Worm (Caenorhabditis elegans) whole organism, young adult: ENCODE measurements around the gene srz-96.

Source experiments
- F22D6.2 ChIP-seq: sonication (generic microtip); optimal IDR thresholded peaks from 2 replicates; lab custom pipeline; 2016; ENCODE audit warnings: mild to moderate bottlenecking, missing genetic modification characterization, missing compliant biosample characterization
- F23B12.7 ChIP-seq: sonication (generic microtip); optimal IDR thresholded peaks from 2 replicates; lab custom pipeline; 2017; ENCODE audit warnings: missing genetic modification characterization, mild to moderate bottlenecking, missing compliant biosample characterization, antibody characterized with exemption, moderate library complexity; ENCODE audit not compliant: insufficient read depth
- F37B4.10 ChIP-seq: fragments of 200-800 bp; sonication (Bioruptor generic); IDR thresholded peaks from 2 replicates; pipeline ENCODE4 v1.3.6; 2022; ENCODE audit warnings: missing genetic modification characterization, missing compliant biosample characterization
- F52B5.7 ChIP-seq: sonication (generic microtip); optimal IDR thresholded peaks from 2 replicates; lab custom pipeline; 2016; ENCODE audit warnings: mild to moderate bottlenecking, missing genetic modification characterization, missing compliant biosample characterization
- T26A5.8 ChIP-seq: sonication (generic microtip); optimal IDR thresholded peaks from 2 replicates; lab custom pipeline; 2016; ENCODE audit warnings: missing genetic modification characterization, missing compliant biosample characterization
- atf-7 ChIP-seq: sonication (generic microtip); optimal IDR thresholded peaks from 2 replicates; lab custom pipeline; 2017; ENCODE audit warnings: mild to moderate bottlenecking, missing genetic modification characterization, missing compliant biosample characterization
- dpl-1 ChIP-seq: fragments of 150-350 bp; optimal IDR thresholded peaks from 2 replicates; lab custom pipeline; 2014; ENCODE audit warnings: missing biosample characterization, missing genetic modification reagents, missing genetic modification characterization
- efl-1 ChIP-seq: fragments of 150-350 bp; optimal IDR thresholded peaks from 2 replicates; lab custom pipeline; 2014; ENCODE audit warnings: missing biosample characterization, missing genetic modification reagents, missing genetic modification characterization
- egl-18 ChIP-seq: fragments of 200-800 bp; sonication (Bioruptor generic); IDR thresholded peaks from 2 replicates; pipeline ENCODE4 v1.3.6; 2022; ENCODE audit warnings: missing genetic modification reagents, missing genetic modification characterization, missing compliant biosample characterization
- egl-44 ChIP-seq: fragments of 200-800 bp; sonication (Bioruptor generic); IDR thresholded peaks from 2 replicates; pipeline ENCODE4 v1.3.6; 2022; ENCODE audit warnings: missing genetic modification reagents, missing genetic modification characterization, missing compliant biosample characterization
- hlh-12 ChIP-seq: sonication (generic microtip); optimal IDR thresholded peaks from 2 replicates; lab custom pipeline; 2016; ENCODE audit warnings: missing genetic modification characterization, missing compliant biosample characterization
- lsl-1 ChIP-seq: fragments of 200-800 bp; sonication (Bioruptor generic); optimal IDR thresholded peaks from 2 replicates; lab custom pipeline; 2018; ENCODE audit warnings: mild to moderate bottlenecking, missing genetic modification characterization, moderate library complexity, missing compliant biosample characterization
- madf-10 ChIP-seq: sonication (generic microtip); optimal IDR thresholded peaks from 2 replicates; lab custom pipeline; 2016; ENCODE audit warnings: mild to moderate bottlenecking, missing genetic modification characterization, missing compliant biosample characterization
- madf-8 ChIP-seq: fragments of 200-800 bp; sonication (Bioruptor generic); conservative IDR thresholded peaks from 2 replicates; pipeline ENCODE4 v1.3.6; 2022; ENCODE audit warnings: missing genetic modification reagents, missing genetic modification characterization, missing compliant biosample characterization
- nhr-120 ChIP-seq: fragments of 200-800 bp; sonication (Bioruptor generic); IDR thresholded peaks from 2 replicates; pipeline ENCODE4 v1.3.6; 2022; ENCODE audit warnings: missing genetic modification characterization, missing compliant biosample characterization
- pbrm-1 ChIP-seq: fragments of 200-800 bp; sonication (Bioruptor generic); IDR thresholded peaks from 2 replicates; pipeline ENCODE4 v1.3.6; 2022; ENCODE audit warnings: missing genetic modification reagents, missing genetic modification characterization, missing compliant biosample characterization
- snpc-1.3 ChIP-seq: sonication (generic microtip); optimal IDR thresholded peaks from 2 replicates; lab custom pipeline; 2017; ENCODE audit warnings: missing genetic modification characterization, mild to moderate bottlenecking, missing compliant biosample characterization, antibody characterized with exemption, moderate library complexity, missing genotype, missing genetic modification reagents; ENCODE audit not compliant: insufficient read depth
- snpc-4 ChIP-seq, 5 experiments: fragments of 150-350 bp in 1 of 5; sonication (generic microtip) in 4 of 5; optimal IDR thresholded peaks; 2 replicates each; lab custom pipeline; 2014 to 2018; ENCODE audit warnings: missing genetic modification characterization in 5 of 5, missing biosample characterization in 3 of 5, antibody characterized with exemption in 2 of 5, mild to moderate bottlenecking in 2 of 5, missing compliant biosample characterization in 2 of 5, missing genotype in 2 of 5, moderate library complexity in 2 of 5, missing genetic modification reagents in 1 of 5

The srz-96 gene

ce11 chrV:17245406-17245805, 46.4 kb downstream of the srz-96 start, which contains the start of gene clec-242:
TSS of gene clec-242 (minus strand) at chrV:17245506.
- no peak for TF ChIP-seq F22D6.2 (tag; lab: Kevin White, UChicago)
- no peak for TF ChIP-seq atf-7 (tag; lab: Kevin White, UChicago)

- TF ChIP-seq pbrm-1 (GFP tag; lab: Robert Waterston, UW) (no peak), F52B5.7 (tag; lab: Kevin White, UChicago) (no peak), F23B12.7 (tag; lab: Kevin White, UChicago) (no peak), dpl-1 (no peak), nhr-120 (GFP tag; lab: Robert Waterston, UW) (no peak), snpc-4 (GFP tag; optimal IDR thresholded peaks at IDR 0.05; lab: Kevin White, UChicago) (no peak), snpc-4 (tag; optimal IDR thresholded peaks at IDR 0.05; lab: Kevin White, UChicago) (no peak), F22D6.2 (tag; lab: Kevin White, UChicago) (no peak), T26A5.8 (tag; lab: Kevin White, UChicago) (no peak), hlh-12 (tag; lab: Kevin White, UChicago) (no peak), lsl-1 (GFP tag; lab: Kevin White, UChicago) (no peak), egl-44 (GFP tag; lab: Robert Waterston, UW) (no peak), egl-18 (GFP tag; lab: Robert Waterston, UW) (no peak), madf-10 (tag; lab: Kevin White, UChicago) (no peak), efl-1 (GFP tag; lab: Kevin White, UChicago) (no peak), snpc-1.3 (no peak), F37B4.10 (no peak), madf-8 (GFP tag; lab: Robert Waterston, UW) (no peak)
Observed at ce11 chrV:17248915-17249314, 49.9 kb downstream of the srz-96 start, which contains the start of gene clec-243. TSS of gene clec-243 (minus strand) at chrV:17249015.
